Worm (Caenorhabditis elegans): ENCODE data around the gene mls-2.
A peak's percentile ranks its signal among the peaks of the same experiment; 100 is the strongest.

The mls-2 gene

ce11 chrX:4788958-4789357, 27.5 kb upstream of the mls-2 start:
- no peak for TF ChIP-seq gmeb-2 (tag; optimal IDR thresholded peaks at IDR 0.05)
- peak; percentile 19 for TF ChIP-seq ceh-18 (tag; optimal IDR thresholded peaks at IDR 0.05)
- no peak for TF ChIP-seq ceh-31 (tag; optimal IDR thresholded peaks at IDR 0.05)
- TF ChIP-seq mec-3 (tag; optimal IDR thresholded peaks at IDR 0.05; ENCODE audit: borderline replicate concordance): no peak
- no peak for TF ChIP-seq syd-9 (tag; optimal IDR thresholded peaks at IDR 0.05)
- TF ChIP-seq elt-2 (tag; optimal IDR thresholded peaks at IDR 0.05): peak; percentile 60
- TF ChIP-seq pax-1 (tag; optimal IDR thresholded peaks at IDR 0.05): no peak
- TF ChIP-seq pros-1 (tag; optimal IDR thresholded peaks at IDR 0.05): no peak
- TF ChIP-seq unc-42 (tag; optimal IDR thresholded peaks at IDR 0.05): no peak
- no peak for TF ChIP-seq ceh-30 (tag; optimal IDR thresholded peaks at IDR 0.05)
- TF ChIP-seq ceh-2 (tag; optimal IDR thresholded peaks at IDR 0.05): no peak
- TF ChIP-seq ref-2 (tag; optimal IDR thresholded peaks at IDR 0.05): no peak
- TF ChIP-seq ceh-24 (tag; optimal IDR thresholded peaks at IDR 0.05): no peak
- TF ChIP-seq K02D7.2 (tag; optimal IDR thresholded peaks at IDR 0.05): no peak
- peak; percentile 54 for TF ChIP-seq tbx-2 (tag; optimal IDR thresholded peaks at IDR 0.05)
- TF ChIP-seq ceh-22 (tag; optimal IDR thresholded peaks at IDR 0.05): no peak
- no peak for TF ChIP-seq unc-86 (tag; optimal IDR thresholded peaks at IDR 0.05)
- TF ChIP-seq ceh-48 (tag; optimal IDR thresholded peaks at IDR 0.05): no peak
- TF ChIP-seq ceh-9 (tag; optimal IDR thresholded peaks at IDR 0.05): no peak
- TF ChIP-seq ceh-34 (tag; optimal IDR thresholded peaks at IDR 0.05): no peak
- TF ChIP-seq Y22D7AL.16 (tag; optimal IDR thresholded peaks at IDR 0.05): no peak
- no peak for TF ChIP-seq sox-4 (tag; optimal IDR thresholded peaks at IDR 0.05)
- TF ChIP-seq eyg-1 (tag; optimal IDR thresholded peaks at IDR 0.05): no peak
- peak; percentile 69 for TF ChIP-seq ceh-6 (GFP tag; optimal IDR thresholded peaks at IDR 0.05)
- no peak for TF ChIP-seq ceh-19 (GFP tag; optimal IDR thresholded peaks at IDR 0.05)
- no peak for TF ChIP-seq pha-2 (tag; optimal IDR thresholded peaks at IDR 0.05)
- no peak for TF ChIP-seq ceh-14 (tag; optimal IDR thresholded peaks at IDR 0.05)
- no peak for TF ChIP-seq ztf-16 (tag; optimal IDR thresholded peaks at IDR 0.05)
- no peak for TF ChIP-seq npax-4 (tag; optimal IDR thresholded peaks at IDR 0.05)
- TF ChIP-seq che-1 (tag; optimal IDR thresholded peaks at IDR 0.05): peak; percentile 50
- TF ChIP-seq tbx-7 (tag; optimal IDR thresholded peaks at IDR 0.05): no peak
- no peak for TF ChIP-seq nfya-1 (tag; optimal IDR thresholded peaks at IDR 0.05)
- no peak for TF ChIP-seq ets-4 (tag; optimal IDR thresholded peaks at IDR 0.05)
- no peak for TF ChIP-seq madf-2 (tag; optimal IDR thresholded peaks at IDR 0.05)
- TF ChIP-seq hlh-30 (tag; optimal IDR thresholded peaks at IDR 0.05; ENCODE audit: insufficient read depth): no peak
- no peak for TF ChIP-seq lin-11 (tag; optimal IDR thresholded peaks at IDR 0.05)
- no peak for TF ChIP-seq hlh-8 (tag; optimal IDR thresholded peaks at IDR 0.05)
- TF ChIP-seq ttx-3 (tag; optimal IDR thresholded peaks at IDR 0.05): no peak
- TF ChIP-seq unc-3 (GFP tag; conservative IDR thresholded peaks at IDR 0.05): peak; percentile 47; the same call in 1 of the 2 replicates
- no peak for TF ChIP-seq unc-3 (tag; optimal IDR thresholded peaks at IDR 0.05)
- TF ChIP-seq hlh-6 (tag; optimal IDR thresholded peaks at IDR 0.05): no peak
- TF ChIP-seq unc-55 (GFP tag; optimal IDR thresholded peaks at IDR 0.05): no peak
- no peak for TF ChIP-seq hlh-15 (tag; optimal IDR thresholded peaks at IDR 0.05)
- TF ChIP-seq lim-6 (tag; optimal IDR thresholded peaks at IDR 0.05): no peak
- peak; percentile 21 for TF ChIP-seq fax-1 (tag; optimal IDR thresholded peaks at IDR 0.05)
- peak; percentile 3; the same call in 1 of the 2 replicates for TF ChIP-seq sox-2 (GFP tag; IDR thresholded peaks at IDR 0.05)
- peak; percentile 18 for TF ChIP-seq pat-9 (tag; optimal IDR thresholded peaks at IDR 0.05)
- TF ChIP-seq dve-1 (tag; optimal IDR thresholded peaks at IDR 0.05): peak; percentile 52
- TF ChIP-seq T23F11.4 (GFP tag; optimal IDR thresholded peaks at IDR 0.05): no peak
- no peak for TF ChIP-seq pqm-1 (tag; optimal IDR thresholded peaks at IDR 0.05)
- no peak for TF ChIP-seq hlh-13 (GFP tag; optimal IDR thresholded peaks at IDR 0.05)
- TF ChIP-seq rnt-1 (tag; optimal IDR thresholded peaks at IDR 0.05): no peak
- peak; percentile 31 for TF ChIP-seq sdc-2 (tag; optimal IDR thresholded peaks at IDR 0.05)
- no peak for TF ChIP-seq ceh-45 (GFP tag; IDR thresholded peaks at IDR 0.05)
